Worm (Caenorhabditis elegans) whole organism, early embryonic: ENCODE measurements around the gene clec-181.

Source experiments
- B0310.2 ChIP-seq: sonication (generic microtip); optimal IDR thresholded peaks from 2 replicates; lab custom pipeline; 2016; ENCODE audit warnings: mild to moderate bottlenecking, missing genetic modification characterization, missing compliant biosample characterization
- ama-1 ChIP-seq: fragments of 150-350 bp; optimal IDR thresholded peaks from 2 replicates; lab custom pipeline; 2014
- hnd-1 ChIP-seq: sonication (generic microtip); optimal IDR thresholded peaks from 2 replicates; lab custom pipeline; 2016; ENCODE audit warnings: missing genetic modification characterization, missing compliant biosample characterization

ce11 chrIV:8617047-8617446 lies 21.2 kb downstream of the clec-181 start, which contains the start of the genes F42A9.7 and F42A9.3:
- TF ChIP-seq ama-1 (lab: Kevin White, UChicago) (no peak), hnd-1 (tag; lab: Kevin White, UChicago) (no peak), B0310.2 (no peak)
